Worm (Caenorhabditis elegans) whole organism, young adult: ENCODE results near the gene R04D3.3.
"Not testable (repeated sequence)": the region's sequence is repeated elsewhere in the genome, so short reads cannot be mapped to it uniquely, and the experiment has no call there.

Experiments
- B0019.2 ChIP-seq: fragments of 200-800 bp; sonication (Bioruptor generic); conservative IDR thresholded peaks from 2 replicates; pipeline ENCODE4 v1.3.6; 2022; ENCODE audit warnings: missing genetic modification reagents, missing genetic modification characterization, missing compliant biosample characterization
- C06A6.2 ChIP-seq: fragments of 200-800 bp; sonication (Bioruptor generic); conservative IDR thresholded peaks from 2 replicates; pipeline ENCODE4 v1.3.6; 2022; ENCODE audit warnings: missing genetic modification characterization, missing compliant biosample characterization
- F52B5.7 ChIP-seq: sonication (generic microtip); optimal IDR thresholded peaks from 2 replicates; lab custom pipeline; 2016; ENCODE audit warnings: mild to moderate bottlenecking, missing genetic modification characterization, missing compliant biosample characterization
- T26A5.8 ChIP-seq: sonication (generic microtip); optimal IDR thresholded peaks from 2 replicates; lab custom pipeline; 2016; ENCODE audit warnings: missing genetic modification characterization, missing compliant biosample characterization
- Y56A3A.18 ChIP-seq: fragments of 200-800 bp; sonication (Bioruptor generic); IDR thresholded peaks from 2 replicates; pipeline ENCODE4 v1.3.6; 2022; ENCODE audit warnings: missing genetic modification reagents, missing genetic modification characterization, missing compliant biosample characterization
- atf-7 ChIP-seq: sonication (generic microtip); optimal IDR thresholded peaks from 2 replicates; lab custom pipeline; 2017; ENCODE audit warnings: mild to moderate bottlenecking, missing genetic modification characterization, missing compliant biosample characterization
- ceh-79 ChIP-seq: sonication (generic microtip); optimal IDR thresholded peaks from 2 replicates; lab custom pipeline; 2017; ENCODE audit warnings: mild to moderate bottlenecking, missing genetic modification characterization, missing compliant biosample characterization
- lsy-27 ChIP-seq: sonication (generic microtip); optimal IDR thresholded peaks from 2 replicates; lab custom pipeline; 2017; ENCODE audit warnings: missing genetic modification characterization, mild to moderate bottlenecking, missing compliant biosample characterization, antibody characterized with exemption, missing genotype, borderline replicate concordance; ENCODE audit not compliant: insufficient read depth
- pha-4 ChIP-seq: fragments of 150-350 bp; sonication (generic microtip); optimal IDR thresholded peaks from 2 replicates; lab custom pipeline; 2014; ENCODE audit warnings: missing biosample characterization, missing genetic modification reagents, missing genetic modification characterization
- snpc-3.4 ChIP-seq: sonication (generic microtip); optimal IDR thresholded peaks from 2 replicates; lab custom pipeline; 2017; ENCODE audit warnings: missing genetic modification characterization, mild to moderate bottlenecking, missing compliant biosample characterization, antibody characterized with exemption, moderate library complexity, missing genotype, missing genetic modification reagents
- snpc-4 ChIP-seq, 5 experiments: fragments of 150-350 bp in 1 of 5; sonication (generic microtip) in 4 of 5; optimal IDR thresholded peaks; 2 replicates each; lab custom pipeline; 2014 to 2018; ENCODE audit warnings: missing genetic modification characterization in 5 of 5, missing biosample characterization in 3 of 5, antibody characterized with exemption in 2 of 5, mild to moderate bottlenecking in 2 of 5, missing compliant biosample characterization in 2 of 5, missing genotype in 2 of 5, moderate library complexity in 2 of 5, missing genetic modification reagents in 1 of 5
- unc-130 ChIP-seq: sonication (generic microtip); optimal IDR thresholded peaks from 2 replicates; lab custom pipeline; 2016; ENCODE audit warnings: missing genetic modification reagents, missing genetic modification characterization, missing compliant biosample characterization
- unc-62 ChIP-seq: fragments of 150-350 bp; optimal IDR thresholded peaks from 2 replicates; lab custom pipeline; 2014; ENCODE audit warnings: missing biosample characterization, missing genetic modification reagents, missing genetic modification characterization
- ztf-25 ChIP-seq: fragments of 200-800 bp; sonication (Bioruptor generic); IDR thresholded peaks from 2 replicates; pipeline ENCODE4 v1.3.6; 2022; ENCODE audit warnings: missing genetic modification reagents, missing genetic modification characterization, missing compliant biosample characterization

DNA sequence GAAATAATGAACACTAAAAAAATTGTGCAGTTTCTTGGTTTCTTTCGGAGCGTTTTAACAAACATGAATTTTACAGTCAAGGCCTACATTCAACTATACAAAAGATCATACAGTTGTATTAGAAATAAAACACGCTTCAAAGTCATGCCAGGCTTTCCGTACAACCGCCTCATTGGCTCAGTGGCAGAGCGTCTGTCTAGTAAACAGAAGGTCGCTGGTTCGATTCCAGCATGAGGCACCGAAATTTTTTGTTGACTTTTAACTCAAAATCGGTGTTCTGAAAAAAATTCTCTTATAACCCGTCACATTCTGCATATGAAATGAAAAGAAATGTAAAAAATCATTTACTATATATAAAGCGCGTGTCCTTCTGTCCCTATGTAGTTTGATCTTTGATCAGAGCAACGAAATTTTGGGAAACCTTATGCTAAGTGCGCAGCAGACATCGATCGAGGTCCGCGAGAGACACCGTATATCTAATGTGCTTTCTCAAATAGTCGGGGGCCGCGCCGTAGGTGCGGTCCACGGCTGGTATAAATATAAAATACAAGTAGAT, 29.3 kb downstream of the R04D3.3 start:
- not testable (repeated sequence) for TF ChIP-seq pha-4 (tag; lab: Kevin White, UChicago); atf-7 (tag; lab: Kevin White, UChicago); B0019.2; lsy-27 (tag; lab: Kevin White, UChicago); Y56A3A.18; ztf-25 (GFP tag; lab: Robert Waterston, UW); ceh-79 (tag; lab: Kevin White, UChicago); unc-130; F52B5.7 (tag; lab: Kevin White, UChicago); unc-62 (GFP tag; lab: Kevin White, UChicago); C06A6.2; T26A5.8 (tag; lab: Kevin White, UChicago)
- peak; percentile 68 for TF ChIP-seq snpc-4 (GFP tag; optimal IDR thresholded peaks at IDR 0.05; lab: Kevin White, UChicago)
- peak in 3 of 4 experiments; percentile 63 to 91 (median 86) for TF ChIP-seq snpc-4 (tag; optimal IDR thresholded peaks at IDR 0.05; lab: Kevin White, UChicago)
- TF ChIP-seq snpc-3.4 (tag; lab: Kevin White, UChicago): peak; percentile 37
